Worm (Caenorhabditis elegans): ENCODE results near the gene R09E10.2.

R09E10.2 gene

DNA sequence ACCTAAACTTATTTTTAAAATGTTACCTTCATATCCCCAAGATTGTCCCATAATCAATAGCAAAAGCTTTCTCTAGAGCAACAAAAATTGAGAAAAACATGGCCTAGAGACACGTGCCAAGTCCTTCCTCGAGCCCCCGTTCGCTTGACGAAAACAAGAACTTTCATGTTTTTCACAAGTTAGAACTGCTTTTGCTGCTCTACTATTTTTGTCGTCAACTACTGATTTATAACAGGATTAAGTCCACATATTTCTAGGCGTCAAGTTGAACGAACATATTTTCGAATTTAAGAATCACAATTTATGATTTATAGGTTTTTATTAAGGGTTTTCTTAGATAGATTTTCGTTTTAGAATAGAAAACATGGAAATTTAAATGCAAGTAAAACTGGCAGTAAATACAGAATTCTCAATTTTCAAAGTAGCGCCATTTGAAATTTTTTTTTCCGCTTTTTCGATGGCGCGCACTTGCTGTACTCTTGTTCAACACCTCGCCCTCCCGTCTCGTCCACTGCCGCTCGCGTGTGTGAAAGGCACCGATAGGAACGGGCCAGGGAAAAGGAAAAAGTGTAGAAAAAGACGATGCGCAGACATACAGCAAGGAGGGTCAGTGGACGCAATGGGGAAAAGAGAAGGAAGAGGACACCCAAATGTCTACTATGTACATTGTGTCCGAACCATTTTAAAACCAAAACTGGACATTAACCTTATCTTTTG lies 33.7 kb downstream of the R09E10.2 start, which contains the start of gene rad-51 (continued):
- TF ChIP-seq pbrm-1 (GFP tag; IDR thresholded peaks at IDR 0.05) (no peak), pha-4 (tag; optimal IDR thresholded peaks at IDR 0.05) (no peak), aptf-3 (GFP tag; IDR thresholded peaks at IDR 0.05) (no peak), hsf-1 (GFP tag; IDR thresholded peaks at IDR 0.05) (no peak), aptf-2 (GFP tag; conservative IDR thresholded peaks at IDR 0.05) (0 out of 2 replicates have a peak, but pooled peaks have one; percentile 8), ztf-6 (GFP tag; IDR thresholded peaks at IDR 0.05) (no peak), Y79H2A.3 (GFP tag; conservative IDR thresholded peaks at IDR 0.05) (no peak), Y56A3A.18 (GFP tag; IDR thresholded peaks at IDR 0.05) (no peak), B0035.1 (tag; optimal IDR thresholded peaks at IDR 0.05) (no peak), ets-4 (GFP tag; optimal IDR thresholded peaks at IDR 0.05) (no peak), mel-28 (tag; optimal IDR thresholded peaks at IDR 0.05; ENCODE audit: borderline replicate concordance) (no peak), tlf-1 (GFP tag; optimal IDR thresholded peaks at IDR 0.05) (no peak), ZK185.1 (tag; optimal IDR thresholded peaks at IDR 0.05; ENCODE audit: poor library complexity, severe bottlenecking) (no peak), egrh-3 (GFP tag; IDR thresholded peaks at IDR 0.05) (no peak), Y95B8A.8 (GFP tag; IDR thresholded peaks at IDR 0.05) (0 out of 2 replicates have a peak, but pooled peaks have one; percentile 15), ceh-58 (GFP tag; IDR thresholded peaks at IDR 0.05) (no peak), F55B11.4 (tag; optimal IDR thresholded peaks at IDR 0.05; ENCODE audit: borderline replicate concordance, insufficient read depth) (no peak), fkh-3 (tag; optimal IDR thresholded peaks at IDR 0.05) (no peak), athp-1 (tag; optimal IDR thresholded peaks at IDR 0.05) (no peak), K11D2.4 (GFP tag; IDR thresholded peaks at IDR 0.05) (no peak), lsy-27 (tag; optimal IDR thresholded peaks at IDR 0.05; ENCODE audit: borderline replicate concordance, insufficient read depth) (no peak), nhr-120 (GFP tag; IDR thresholded peaks at IDR 0.05) (no peak), hlh-12 (tag; optimal IDR thresholded peaks at IDR 0.05) (no peak), C06A6.2 (GFP tag; conservative IDR thresholded peaks at IDR 0.05) (no peak), T07F8.4 (tag; optimal IDR thresholded peaks at IDR 0.05) (no peak), lsl-1 (GFP tag; optimal IDR thresholded peaks at IDR 0.05) (no peak), dpff-1 (tag; optimal IDR thresholded peaks at IDR 0.05) (no peak), Y53F4B.3 (GFP tag; IDR thresholded peaks at IDR 0.05) (no peak), repo-1 (tag; optimal IDR thresholded peaks at IDR 0.05) (no peak), T26A5.8 (tag; optimal IDR thresholded peaks at IDR 0.05) (no peak), ceh-100 (GFP tag; IDR thresholded peaks at IDR 0.05) (no peak), lir-1 (GFP tag; conservative IDR thresholded peaks at IDR 0.05) (no peak), rpc-1 (optimal IDR thresholded peaks at IDR 0.05) (no peak), rpc-1 (tag; optimal IDR thresholded peaks at IDR 0.05) (no peak), hlh-26 (GFP tag; conservative IDR thresholded peaks at IDR 0.05) (no peak), mcd-1 (GFP tag; IDR thresholded peaks at IDR 0.05) (peak; percentile 80), madf-6 (GFP tag; IDR thresholded peaks at IDR 0.05) (peak; percentile 43), chd-7 (tag; optimal IDR thresholded peaks at IDR 0.05) (no peak), tbx-9 (tag; optimal IDR thresholded peaks at IDR 0.05; ENCODE audit: borderline replicate concordance) (no peak), unc-62 (GFP tag; optimal IDR thresholded peaks at IDR 0.05) (no peak), snpc-3.4 (tag; optimal IDR thresholded peaks at IDR 0.05) (peak; percentile 38), efl-1 (GFP tag; optimal IDR thresholded peaks at IDR 0.05) (peak; percentile 61), mes-4 (tag; optimal IDR thresholded peaks at IDR 0.05) (no peak), die-1 (tag; optimal IDR thresholded peaks at IDR 0.05) (no peak), lin-26 (GFP tag; IDR thresholded peaks at IDR 0.05) (no peak), sptf-2 (GFP tag; optimal IDR thresholded peaks at IDR 0.05) (no peak), F49E8.2 (tag; optimal IDR thresholded peaks at IDR 0.05; ENCODE audit: insufficient read depth) (no peak), let-607 (tag; optimal IDR thresholded peaks at IDR 0.05) (no peak)

Data from whole organism, young adult.